Worm (Caenorhabditis elegans) whole organism, L4 larva: ENCODE measurements around the gene xtr-1.

Source experiments
- D1046.2 ChIP-seq: fragments of 200-800 bp; sonication (Bioruptor generic); IDR thresholded peaks from 2 replicates; pipeline ENCODE4 v1.3.6; 2022; ENCODE audit warnings: missing genetic modification characterization, missing compliant biosample characterization
- F44E2.7 ChIP-seq: fragments of 200-800 bp; sonication (Bioruptor generic); IDR thresholded peaks from 2 replicates; pipeline ENCODE4 v2.1.2; 2022; ENCODE audit warnings: missing genetic modification characterization, missing compliant biosample characterization
- T20F7.1 ChIP-seq: fragments of 200-800 bp; sonication (Bioruptor generic); optimal IDR thresholded peaks from 2 replicates; lab custom pipeline; 2018; ENCODE audit warnings: mild to moderate bottlenecking, missing genetic modification characterization, missing compliant biosample characterization
- T26A8.4 ChIP-seq: fragments of 200-800 bp; sonication (Bioruptor generic); IDR thresholded peaks from 2 replicates; pipeline ENCODE4 v1.3.6; 2022; ENCODE audit warnings: missing genetic modification characterization, missing compliant biosample characterization
- Y105C5A.15 ChIP-seq: fragments of 200-800 bp; sonication (Bioruptor generic); IDR thresholded peaks from 2 replicates; pipeline ENCODE4 v1.3.6; 2022; ENCODE audit warnings: missing genetic modification characterization, missing compliant biosample characterization
- Y5F2A.4 ChIP-seq: fragments of 200-800 bp; sonication (Bioruptor generic); optimal IDR thresholded peaks from 2 replicates; lab custom pipeline; 2018; ENCODE audit warnings: mild to moderate bottlenecking, missing genetic modification characterization, missing compliant biosample characterization
- ZK546.5 ChIP-seq, 2 experiments: sonication (generic microtip); optimal IDR thresholded peaks; 2 replicates each; lab custom pipeline; 2017; ENCODE audit warnings: missing biosample characterization in 2 of 2, missing genetic modification characterization in 2 of 2
- aha-1 ChIP-seq: fragments of 150-350 bp; peaks from one replicate; lab custom pipeline; 2014; ENCODE audit warnings: missing biosample characterization, missing genetic modification characterization
- ceh-44 ChIP-seq: fragments of 200-800 bp; sonication (Bioruptor generic); IDR thresholded peaks from 2 replicates; pipeline ENCODE4 v1.3.6; 2022; ENCODE audit warnings: missing genetic modification reagents, missing genetic modification characterization, missing compliant biosample characterization
- cey-2 ChIP-seq: sonication (generic microtip); optimal IDR thresholded peaks from 3 replicates; lab custom pipeline; 2017; ENCODE audit warnings: missing genetic modification characterization, mild to moderate bottlenecking, missing compliant biosample characterization, antibody characterized with exemption, borderline replicate concordance; ENCODE audit not compliant: insufficient read depth
- ctbp-1 ChIP-seq: fragments of 200-800 bp; sonication (Bioruptor generic); IDR thresholded peaks from 2 replicates; pipeline ENCODE4 v1.3.6; 2022; ENCODE audit warnings: missing genetic modification reagents, missing genetic modification characterization, missing compliant biosample characterization
- daf-12 ChIP-seq: fragments of 150-350 bp; optimal IDR thresholded peaks from 2 replicates; lab custom pipeline; 2014; ENCODE audit warnings: missing biosample characterization, missing genetic modification reagents, missing genetic modification characterization
- daf-16 ChIP-seq, 3 experiments: sonication (generic microtip); optimal IDR thresholded peaks; 2 replicates each; lab custom pipeline; 2016 to 2017; ENCODE audit warnings: missing genetic modification characterization in 3 of 3, missing genetic modification reagents in 3 of 3, mild to moderate bottlenecking in 2 of 3, missing compliant biosample characterization in 2 of 3, missing biosample characterization in 1 of 3, moderate library complexity in 1 of 3
- dmd-9 ChIP-seq: fragments of 200-800 bp; sonication (Bioruptor generic); IDR thresholded peaks from 2 replicates; pipeline ENCODE4 v1.3.6; 2022; ENCODE audit warnings: missing genetic modification reagents, missing genetic modification characterization, missing compliant biosample characterization
- fkh-10 ChIP-seq: fragments of 150-350 bp; optimal IDR thresholded peaks from 2 replicates; lab custom pipeline; 2014; ENCODE audit warnings: missing biosample characterization, missing genetic modification reagents, missing genetic modification characterization
- hif-1 ChIP-seq, 2 experiments: sonication (generic microtip); optimal IDR thresholded peaks; 2 replicates each; lab custom pipeline; 2016 to 2017; ENCODE audit warnings: missing compliant biosample characterization in 2 of 2, missing genetic modification characterization in 2 of 2, missing genetic modification reagents in 2 of 2, missing genotype in 2 of 2, mild to moderate bottlenecking in 1 of 2
- hlh-11 ChIP-seq: fragments of 200-800 bp; sonication (Bioruptor generic); optimal IDR thresholded peaks from 2 replicates; lab custom pipeline; 2018; ENCODE audit warnings: mild to moderate bottlenecking, missing genetic modification characterization, missing compliant biosample characterization
- mep-1 ChIP-seq: fragments of 150-350 bp; sonication (generic microtip); optimal IDR thresholded peaks from 3 replicates; lab custom pipeline; 2014; ENCODE audit warnings: missing biosample characterization, missing genetic modification characterization
- nhr-102 ChIP-seq: sonication (generic microtip); optimal IDR thresholded peaks from 2 replicates; lab custom pipeline; 2016; ENCODE audit warnings: mild to moderate bottlenecking, missing genetic modification characterization, moderate library complexity, missing compliant biosample characterization
- nhr-11 ChIP-seq: fragments of 150-350 bp; optimal IDR thresholded peaks from 2 replicates; lab custom pipeline; 2014; ENCODE audit warnings: missing biosample characterization, missing genetic modification characterization
- nhr-111 ChIP-seq: fragments of 200-800 bp; sonication (Bioruptor generic); optimal IDR thresholded peaks from 2 replicates; lab custom pipeline; 2018; ENCODE audit warnings: mild to moderate bottlenecking, missing genetic modification characterization, missing compliant biosample characterization
- nhr-237 ChIP-seq: sonication (generic microtip); optimal IDR thresholded peaks from 2 replicates; lab custom pipeline; 2017; ENCODE audit warnings: missing biosample characterization, missing genetic modification characterization
- nhr-42 ChIP-seq: fragments of 200-800 bp; sonication (Bioruptor generic); IDR thresholded peaks from 2 replicates; pipeline ENCODE4 v1.3.6; 2022; ENCODE audit warnings: missing genetic modification characterization, missing compliant biosample characterization
- nhr-6 ChIP-seq: fragments of 150-350 bp; optimal IDR thresholded peaks from 2 replicates; lab custom pipeline; 2014; ENCODE audit warnings: missing biosample characterization, missing genetic modification characterization
- nhr-77 ChIP-seq: fragments of 150-350 bp; optimal IDR thresholded peaks from 2 replicates; lab custom pipeline; 2014; ENCODE audit warnings: missing biosample characterization, missing genetic modification characterization
- pha-4 ChIP-seq, 2 experiments: fragments of 150-350 bp in 1 of 2; fragments of 200-800 bp in 1 of 2; sonication (Bioruptor generic) in 1 of 2; IDR thresholded peaks in 1 of 2; optimal IDR thresholded peaks in 1 of 2; 2 replicates each; pipeline versions ENCODE4 v1.3.6 to Lab custom; 2014 to 2022; ENCODE audit warnings: missing genetic modification characterization in 2 of 2, missing genetic modification reagents in 2 of 2, missing biosample characterization in 1 of 2, missing compliant biosample characterization in 1 of 2
- spr-1 ChIP-seq: sonication (generic microtip); optimal IDR thresholded peaks from 2 replicates; lab custom pipeline; 2016; ENCODE audit warnings: mild to moderate bottlenecking, missing genetic modification characterization, missing compliant biosample characterization
- spr-3 ChIP-seq: fragments of 200-800 bp; sonication (Bioruptor generic); optimal IDR thresholded peaks from 2 replicates; lab custom pipeline; 2018; ENCODE audit warnings: mild to moderate bottlenecking, missing genetic modification characterization, missing compliant biosample characterization
- tra-1 ChIP-seq: fragments of 200-800 bp; sonication (Bioruptor generic); IDR thresholded peaks from 2 replicates; pipeline ENCODE4 v1.3.6; 2022; ENCODE audit warnings: missing genetic modification reagents, missing genetic modification characterization, missing compliant biosample characterization
- unc-130 ChIP-seq: sonication (generic microtip); optimal IDR thresholded peaks from 2 replicates; lab custom pipeline; 2016; ENCODE audit warnings: missing genetic modification reagents, missing genetic modification characterization, missing compliant biosample characterization
- unc-62 ChIP-seq, 3 experiments: fragments of 150-350 bp in 1 of 3; sonication (generic microtip); optimal IDR thresholded peaks in 2 of 3; peaks in 1 of 3; 1 replicate in 1 of 3; 2 replicates in 2 of 3; lab custom pipeline; 2014 to 2017; ENCODE audit warnings: missing biosample characterization in 3 of 3, missing genetic modification characterization in 3 of 3, missing genetic modification reagents in 3 of 3, missing genotype in 1 of 3

The xtr-1 gene

DNA sequence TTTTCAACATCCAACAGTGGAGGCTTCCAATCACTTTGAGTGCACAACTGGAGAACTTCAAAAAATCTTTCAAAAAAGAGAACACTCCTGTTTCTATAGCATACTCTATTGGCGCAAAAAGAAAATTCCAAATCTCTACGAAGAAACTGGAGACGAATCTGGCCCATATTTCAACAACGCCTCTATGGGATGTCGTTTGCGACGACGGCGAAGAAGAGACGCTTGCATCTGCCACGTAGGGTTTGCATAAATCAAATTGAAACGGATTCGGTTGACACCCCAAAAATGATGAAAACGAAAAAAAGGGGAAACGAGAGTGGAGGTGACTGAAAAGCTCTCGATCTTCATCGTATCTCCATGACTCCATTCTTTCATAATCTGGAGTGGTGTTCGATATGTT, 3.6 kb downstream of the xtr-1 start:
- TF ChIP-seq unc-62 (GFP tag; optimal IDR thresholded peaks at IDR 0.05 in 1 of 2; lab: Kevin White, UChicago) = peak in 1 of 2 experiments; percentile 90
- no peak for TF ChIP-seq unc-62 (tag; optimal IDR thresholded peaks at IDR 0.05; lab: Kevin White, UChicago)
- TF ChIP-seq Y5F2A.4 (GFP tag; lab: Kevin White, UChicago) = no peak

DNA sequence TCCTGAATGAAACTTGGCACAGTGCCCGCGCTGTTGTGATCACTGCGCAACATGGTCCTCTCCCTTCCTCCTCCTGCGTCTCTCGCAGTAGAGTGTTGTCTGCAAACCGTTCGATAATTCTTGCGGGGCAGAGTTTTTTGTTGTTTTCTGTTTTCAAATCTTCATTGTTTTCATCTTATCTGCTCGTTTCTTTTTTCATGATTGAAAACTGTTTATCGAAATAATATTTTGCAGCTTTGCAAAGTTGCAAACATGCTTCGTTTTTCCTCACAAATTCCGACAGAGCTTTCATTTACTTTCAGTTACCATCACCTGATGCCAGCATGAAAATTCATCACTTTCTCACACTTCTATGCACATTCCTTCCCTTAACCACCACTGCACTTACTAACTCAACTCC, 4.6 kb downstream of the xtr-1 start, which contains the start of gene mes-1:
mes-1 (plus strand) TSS at position 301 of the 400 bp plus-strand sequence.
- TF ChIP-seq D1046.2 (GFP tag; lab: Robert Waterston, UW) (no peak), ZK546.5 (tag; optimal IDR thresholded peaks at IDR 0.05; lab: Kevin White, UChicago) (no peak), Y105C5A.15 (GFP tag; lab: Robert Waterston, UW) (no peak), nhr-6 (tag; lab: Kevin White, UChicago) (no peak), nhr-102 (no peak), dmd-9 (GFP tag; lab: Robert Waterston, UW) (no peak), spr-3 (GFP tag; lab: Kevin White, UChicago) (no peak), hlh-11 (no peak), cey-2 (tag; lab: Kevin White, UChicago) (no peak), nhr-237 (tag; lab: Kevin White, UChicago) (no peak), fkh-10 (GFP tag; lab: Kevin White, UChicago) (no peak), ceh-44 (no peak), mep-1 (tag; lab: Kevin White, UChicago) (no peak), nhr-111 (GFP tag; lab: Kevin White, UChicago) (no peak), daf-16 (GFP tag; optimal IDR thresholded peaks at IDR 0.05; lab: Kevin White, UChicago) (no peak), daf-16 (tag; optimal IDR thresholded peaks at IDR 0.05; lab: Kevin White, UChicago) (no peak), aha-1 (tag; lab: Kevin White, UChicago) (no peak), T26A8.4 (GFP tag; lab: Robert Waterston, UW) (no peak), nhr-77 (tag; lab: Kevin White, UChicago) (no peak)

DNA sequence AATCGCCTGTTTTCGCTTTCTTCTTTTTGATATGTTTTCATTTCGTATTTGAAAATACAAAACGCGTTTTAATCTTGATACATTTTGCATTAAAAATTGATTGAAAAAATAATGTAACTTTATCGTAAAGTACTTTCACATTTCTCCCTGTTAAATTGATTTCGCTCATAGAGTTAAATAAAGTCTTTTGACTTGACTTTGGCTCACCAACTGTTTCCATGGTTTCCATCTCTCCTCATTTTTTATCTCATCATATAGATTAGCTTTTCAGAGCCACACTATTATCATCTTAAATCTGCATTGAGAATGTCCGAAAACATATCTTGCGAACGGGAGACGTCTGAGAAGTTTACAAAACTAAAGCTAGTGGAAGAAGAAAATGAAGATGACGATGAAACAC, 10.7 kb downstream of the xtr-1 start, which contains the start of gene F54F7.10:
F54F7.10 (plus strand) TSS at position 301 of the 400 bp plus-strand sequence.
- TF ChIP-seq nhr-11 (no peak), spr-1 (no peak), pha-4 (GFP tag; IDR thresholded peaks at IDR 0.05; lab: Robert Waterston, UW) (no peak), pha-4 (tag; optimal IDR thresholded peaks at IDR 0.05; lab: Kevin White, UChicago) (no peak), ctbp-1 (GFP tag; lab: Robert Waterston, UW) (no peak), daf-12 (tag; lab: Kevin White, UChicago) (no peak), F44E2.7 (GFP tag; lab: Robert Waterston, UW) (no peak), unc-130 (no peak), hif-1 (tag; optimal IDR thresholded peaks at IDR 0.05; lab: Kevin White, UChicago) (no peak)

ce11 chrX:11865083-11865482, 12.5 kb downstream of the xtr-1 start, which contains the start of gene F54F7.6:
Gene F54F7.6, plus strand, starts transcription at chrX:11865383.
- TF ChIP-seq unc-62 (GFP tag; optimal IDR thresholded peaks at IDR 0.05 in 1 of 2; lab: Kevin White, UChicago) (peak in 1 of 2 experiments; percentile 69), unc-62 (tag; optimal IDR thresholded peaks at IDR 0.05; lab: Kevin White, UChicago) (no peak), D1046.2 (GFP tag; lab: Robert Waterston, UW) (no peak)

DNA sequence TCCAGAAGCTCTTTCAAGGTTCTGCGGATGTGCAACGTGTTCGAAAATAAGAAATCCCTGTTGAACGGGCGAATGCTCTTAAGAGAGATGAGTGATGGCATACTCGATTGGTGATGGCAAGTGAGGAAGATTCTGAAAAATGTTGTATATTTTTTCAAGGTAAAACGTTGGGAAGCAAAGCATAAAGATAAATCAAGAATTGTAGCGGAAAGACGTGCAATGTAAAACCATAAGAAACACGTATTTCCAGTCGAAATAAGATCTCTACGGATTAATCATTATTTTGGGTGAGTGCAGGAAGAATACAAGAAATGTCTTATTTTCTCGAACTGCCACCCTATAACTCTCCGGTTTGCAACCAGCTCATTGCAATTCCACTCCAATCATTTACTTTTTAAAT, 16.7 kb downstream of the xtr-1 start, which contains the start of gene dot-1.2:
dot-1.2 (minus strand) TSS at position 101 of the 400 bp plus-strand sequence.
- TF ChIP-seq unc-62 (GFP tag; optimal IDR thresholded peaks at IDR 0.05 in 1 of 2; lab: Kevin White, UChicago) (peak in 1 of 2 experiments; percentile 43), unc-62 (tag; optimal IDR thresholded peaks at IDR 0.05; lab: Kevin White, UChicago) (no peak), nhr-42 (GFP tag; lab: Robert Waterston, UW) (no peak)

- TF ChIP-seq ceh-44 = 0 out of 2 replicates have a peak, but pooled peaks have one; percentile 27
- TF ChIP-seq tra-1 = peak; percentile 47; the same call in 1 of the 2 replicates
- peak; percentile 13 for TF ChIP-seq aha-1 (tag; lab: Kevin White, UChicago)
- no peak for TF ChIP-seq hlh-11
- TF ChIP-seq T20F7.1 (GFP tag; lab: Kevin White, UChicago) = no peak
Observed at ce11 chrX:11870393-11870792, 17.8 kb downstream of the xtr-1 start.
